Worm (Caenorhabditis elegans) whole organism, mixed stage, embryonic: ENCODE measurements around the gene rga-1.
A peak's percentile ranks its signal among the peaks of the same experiment; 100 is the strongest.
"Not testable (repeated sequence)": the region's sequence is repeated elsewhere in the genome, so short reads cannot be mapped to it uniquely, and the experiment has no call there.

ENCODE experiments used
- bed-3 ChIP-seq: fragments of 200-800 bp; sonication (Bioruptor generic); optimal IDR thresholded peaks from 3 replicates; lab custom pipeline; 2018; ENCODE audit warnings: mild to moderate bottlenecking, missing genetic modification characterization, moderate library complexity, missing compliant biosample characterization
- ceh-39 ChIP-seq: fragments of 150-350 bp; optimal IDR thresholded peaks from 2 replicates; lab custom pipeline; 2014; ENCODE audit warnings: missing biosample characterization, missing genetic modification characterization
- ceh-83 ChIP-seq: fragments of 200-800 bp; sonication (Bioruptor generic); optimal IDR thresholded peaks from 2 replicates; lab custom pipeline; 2018; ENCODE audit warnings: mild to moderate bottlenecking, missing genetic modification characterization, missing compliant biosample characterization
- ces-1 ChIP-seq: fragments of 150-350 bp; optimal IDR thresholded peaks from 2 replicates; lab custom pipeline; 2014; ENCODE audit warnings: missing biosample characterization, missing genetic modification reagents, missing genetic modification characterization
- cnd-1 ChIP-seq: fragments of 200-800 bp; sonication (Bioruptor generic); optimal IDR thresholded peaks from 2 replicates; lab custom pipeline; 2018; ENCODE audit warnings: mild to moderate bottlenecking, missing genetic modification characterization, missing compliant biosample characterization
- drap-1 ChIP-seq: fragments of 200-800 bp; sonication (Bioruptor generic); optimal IDR thresholded peaks from 3 replicates; lab custom pipeline; 2018; ENCODE audit warnings: mild to moderate bottlenecking, missing genetic modification characterization, missing compliant biosample characterization
- elt-1 ChIP-seq: sonication (generic microtip); optimal IDR thresholded peaks from 2 replicates; lab custom pipeline; 2017; ENCODE audit warnings: missing genetic modification characterization, mild to moderate bottlenecking, missing compliant biosample characterization, antibody characterized with exemption, moderate library complexity, borderline replicate concordance; ENCODE audit not compliant: insufficient read depth
- elt-3 ChIP-seq: fragments of 150-350 bp; optimal IDR thresholded peaks from 2 replicates; lab custom pipeline; 2014; ENCODE audit warnings: missing biosample characterization, missing genetic modification characterization
- ham-2 ChIP-seq: fragments of 200-800 bp; sonication (Bioruptor generic); optimal IDR thresholded peaks from 2 replicates; lab custom pipeline; 2018; ENCODE audit warnings: mild to moderate bottlenecking, missing genetic modification characterization, missing compliant biosample characterization
- hlh-1 ChIP-seq: fragments of 150-350 bp; optimal IDR thresholded peaks from 2 replicates; lab custom pipeline; 2014; ENCODE audit warnings: missing biosample characterization, missing genetic modification reagents, missing genetic modification characterization
- lin-13 ChIP-seq: fragments of 150-350 bp; optimal IDR thresholded peaks from 2 replicates; lab custom pipeline; 2014; ENCODE audit warnings: missing biosample characterization, missing genetic modification characterization
- lin-32 ChIP-seq: fragments of 200-800 bp; sonication (Bioruptor generic); optimal IDR thresholded peaks from 2 replicates; lab custom pipeline; 2018; ENCODE audit warnings: mild to moderate bottlenecking, missing genetic modification characterization, missing compliant biosample characterization
- lsy-2 ChIP-seq: fragments of 150-350 bp; optimal IDR thresholded peaks from 2 replicates; lab custom pipeline; 2014; ENCODE audit warnings: missing biosample characterization, missing genetic modification characterization
- mab-5 ChIP-seq: fragments of 150-350 bp; optimal IDR thresholded peaks from 2 replicates; lab custom pipeline; 2014; ENCODE audit warnings: missing biosample characterization, missing genetic modification characterization
- mep-1 ChIP-seq: fragments of 150-350 bp; optimal IDR thresholded peaks from 2 replicates; lab custom pipeline; 2017; ENCODE audit warnings: missing biosample characterization, missing genetic modification reagents, missing genetic modification characterization, inconsistent platforms
- mls-2 ChIP-seq: sonication (generic microtip); optimal IDR thresholded peaks from 2 replicates; lab custom pipeline; 2016; ENCODE audit warnings: mild to moderate bottlenecking, missing genetic modification characterization, moderate library complexity, missing compliant biosample characterization
- nhr-12 ChIP-seq: fragments of 150-350 bp; optimal IDR thresholded peaks from 2 replicates; lab custom pipeline; 2014; ENCODE audit warnings: missing biosample characterization, missing genetic modification characterization
- nhr-2 ChIP-seq: fragments of 150-350 bp; optimal IDR thresholded peaks from 2 replicates; lab custom pipeline; 2014; ENCODE audit warnings: missing biosample characterization, missing genetic modification characterization
- nhr-237 ChIP-seq: fragments of 150-350 bp; optimal IDR thresholded peaks from 2 replicates; lab custom pipeline; 2014; ENCODE audit warnings: missing biosample characterization, missing genetic modification characterization
- nhr-28 ChIP-seq: fragments of 150-350 bp; optimal IDR thresholded peaks from 2 replicates; lab custom pipeline; 2014; ENCODE audit warnings: missing biosample characterization, missing genetic modification characterization
- nhr-76 ChIP-seq: sonication (generic microtip); optimal IDR thresholded peaks from 2 replicates; lab custom pipeline; 2017; ENCODE audit warnings: missing biosample characterization, missing genetic modification characterization
- pha-4 ChIP-seq: fragments of 150-350 bp; optimal IDR thresholded peaks from 2 replicates; lab custom pipeline; 2018; ENCODE audit warnings: missing biosample characterization, missing genetic modification reagents, missing genetic modification characterization
- sem-2 ChIP-seq: fragments of 200-800 bp; sonication (Bioruptor generic); optimal IDR thresholded peaks from 2 replicates; lab custom pipeline; 2018; ENCODE audit warnings: mild to moderate bottlenecking, missing genetic modification characterization, missing compliant biosample characterization
- sptf-1 ChIP-seq: sonication (generic microtip); optimal IDR thresholded peaks from 2 replicates; lab custom pipeline; 2017; ENCODE audit warnings: mild to moderate bottlenecking, missing genetic modification characterization, moderate library complexity, missing compliant biosample characterization
- tbx-8 ChIP-seq: fragments of 200-800 bp; sonication (Bioruptor generic); optimal IDR thresholded peaks from 2 replicates; lab custom pipeline; 2018; ENCODE audit warnings: mild to moderate bottlenecking, missing genetic modification characterization, moderate library complexity, missing compliant biosample characterization
- unc-120 ChIP-seq: sonication (generic microtip); optimal IDR thresholded peaks from 2 replicates; lab custom pipeline; 2017; ENCODE audit warnings: missing genetic modification characterization, missing compliant biosample characterization; ENCODE audit not compliant: poor library complexity, severe bottlenecking
- unc-39 ChIP-seq: fragments of 150-350 bp; optimal IDR thresholded peaks from 2 replicates; lab custom pipeline; 2014; ENCODE audit warnings: missing biosample characterization, missing genetic modification characterization
- ztf-11 ChIP-seq: fragments of 150-350 bp; optimal IDR thresholded peaks from 2 replicates; lab custom pipeline; 2014; ENCODE audit warnings: missing biosample characterization, missing genetic modification characterization

Gene rga-1

DNA sequence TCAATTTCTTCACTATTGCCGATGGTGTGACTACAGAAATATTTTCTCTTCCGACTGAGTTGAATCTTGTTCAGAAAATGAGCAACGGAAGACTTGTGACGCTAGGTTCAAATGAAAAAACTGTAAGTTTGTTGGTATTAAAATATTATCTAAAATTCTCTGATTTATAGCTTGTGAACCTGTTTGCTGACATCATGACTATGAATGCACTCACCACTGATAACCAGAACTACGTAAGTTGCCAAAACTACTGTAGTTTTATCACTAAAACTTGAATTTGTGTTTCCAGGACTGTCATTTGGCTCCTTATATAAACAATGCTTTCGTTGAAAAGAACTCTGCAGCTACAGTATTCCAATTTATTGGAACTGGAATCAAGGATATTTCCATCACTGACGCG, 36.1 kb upstream of the rga-1 start:
- TF ChIP-seq bed-3 (GFP tag; lab: Kevin White, UChicago) = no peak
- no peak for TF ChIP-seq elt-1
- no peak for TF ChIP-seq mab-5 (tag; lab: Kevin White, UChicago)
- no peak for TF ChIP-seq pha-4 (tag; lab: Kevin White, UChicago)

DNA sequence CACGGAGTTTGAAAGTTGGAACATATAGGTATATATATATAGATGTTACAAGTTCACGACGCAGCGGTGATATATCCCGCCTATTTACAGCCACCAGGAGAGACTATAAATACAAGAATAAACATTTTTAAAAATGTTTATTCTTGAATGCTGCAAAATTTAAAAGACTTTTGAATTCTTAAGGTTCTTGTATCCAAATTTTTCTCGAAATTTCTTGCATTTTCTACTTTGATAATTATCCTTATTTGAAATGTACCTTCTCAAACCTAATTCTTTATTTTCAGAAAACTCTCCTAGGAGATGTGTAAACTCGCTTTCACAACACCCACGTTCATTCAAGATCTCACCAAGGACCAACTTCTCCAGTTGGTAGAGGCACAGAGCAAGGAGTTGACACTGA, 33.1 kb upstream of the rga-1 start, which contains the start of gene C05D12.4:
Gene C05D12.4 (plus strand): TSS at position 301 of the 400 bp plus-strand sequence.
- TF ChIP-seq ceh-83 (no peak), sptf-1 (tag; lab: Kevin White, UChicago) (no peak), ztf-11 (no peak), unc-39 (tag; lab: Kevin White, UChicago) (no peak), tbx-8 (GFP tag; lab: Kevin White, UChicago) (no peak), elt-3 (no peak), nhr-237 (tag; lab: Kevin White, UChicago) (no peak), sem-2 (no peak), drap-1 (GFP tag; lab: Kevin White, UChicago) (no peak), bed-3 (GFP tag; lab: Kevin White, UChicago) (no peak), pha-4 (tag; lab: Kevin White, UChicago) (no peak), mls-2 (tag; lab: Kevin White, UChicago) (no peak), ceh-39 (tag; lab: Kevin White, UChicago) (no peak), cnd-1 (tag; lab: Kevin White, UChicago) (no peak), lsy-2 (tag; lab: Kevin White, UChicago) (no peak), elt-1 (no peak)

DNA sequence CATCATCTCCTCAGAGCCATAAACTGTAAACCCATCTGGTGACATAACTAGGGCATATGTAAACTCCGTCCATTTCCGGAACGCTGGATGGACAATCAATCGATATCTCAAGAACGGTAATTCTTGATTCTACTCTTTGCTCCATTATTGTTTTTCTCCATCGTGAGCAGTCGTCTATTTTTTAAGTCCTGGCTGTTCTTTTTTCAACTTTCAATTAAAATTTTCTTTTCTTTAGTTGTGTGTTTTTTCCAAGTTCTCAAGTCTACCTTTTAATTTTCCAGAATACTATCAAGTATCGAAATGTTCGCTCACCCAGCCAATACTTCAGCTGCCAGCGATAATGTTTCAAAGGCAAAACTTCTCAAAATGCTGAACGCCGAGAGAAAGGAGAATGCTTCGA, 30.8 kb upstream of the rga-1 start, which contains the start of gene C05D12.5:
Gene C05D12.5 (plus strand): TSS at position 301 of the 400 bp plus-strand sequence.
- TF ChIP-seq pha-4 (tag; lab: Kevin White, UChicago) (no peak), nhr-28 (no peak), ceh-39 (tag; lab: Kevin White, UChicago) (no peak), cnd-1 (tag; lab: Kevin White, UChicago) (no peak), sem-2 (no peak), lin-13 (tag; lab: Kevin White, UChicago) (no peak), unc-120 (no peak), lsy-2 (tag; lab: Kevin White, UChicago) (no peak), unc-39 (tag; lab: Kevin White, UChicago) (no peak), nhr-12 (tag; lab: Kevin White, UChicago) (no peak), bed-3 (GFP tag; lab: Kevin White, UChicago) (no peak), drap-1 (GFP tag; lab: Kevin White, UChicago) (no peak), elt-1 (no peak), nhr-76 (tag; lab: Kevin White, UChicago) (no peak), hlh-1 (tag; lab: Kevin White, UChicago) (no peak), nhr-2 (tag; lab: Kevin White, UChicago) (no peak), ceh-83 (no peak), elt-3 (no peak), mab-5 (tag; lab: Kevin White, UChicago) (no peak)

DNA sequence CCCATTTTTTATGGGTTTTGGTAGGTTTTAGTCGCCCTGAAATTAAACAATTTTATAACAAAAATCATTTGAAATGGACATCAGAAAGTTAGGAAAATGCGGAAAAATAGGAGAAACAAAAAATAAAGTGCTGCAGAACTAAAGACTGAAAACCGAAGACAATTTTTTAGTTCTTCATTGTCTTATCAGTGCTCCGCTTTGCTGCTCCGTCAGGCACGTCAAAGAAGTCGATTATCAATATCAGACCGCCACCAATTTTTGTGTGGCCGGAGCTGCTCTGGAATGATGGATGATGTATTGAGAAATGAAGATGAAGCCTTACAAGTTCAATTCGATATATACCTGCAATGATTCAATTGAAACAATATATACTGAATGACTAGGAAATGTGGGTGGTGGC, 26.3 kb upstream of the rga-1 start, which contains the start of gene vha-6:
Gene vha-6 (minus strand): TSS at position 36 of the 400 bp plus-strand sequence.
- TF ChIP-seq hlh-1 (tag; lab: Kevin White, UChicago) = no peak
- TF ChIP-seq unc-120 = no peak
- no peak for TF ChIP-seq nhr-237 (tag; lab: Kevin White, UChicago)

DNA sequence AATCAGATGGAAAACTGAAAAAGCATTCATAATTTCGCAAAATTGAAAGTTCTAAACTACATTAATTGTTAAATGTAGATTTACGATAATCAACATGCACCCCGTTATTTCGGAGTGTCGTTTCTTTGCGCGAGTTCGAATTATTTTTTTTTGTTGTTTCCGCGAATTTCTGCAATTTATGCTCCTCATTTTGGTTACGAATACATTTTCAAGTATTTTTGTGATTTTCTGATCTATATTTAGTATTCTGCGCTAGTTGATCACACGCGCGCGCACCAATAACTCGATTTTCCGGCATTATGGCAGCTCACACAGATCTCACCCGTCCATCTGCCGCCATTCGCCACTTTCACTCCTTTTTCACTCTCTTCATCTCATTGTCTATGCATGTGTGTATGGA, 24.4 kb upstream of the rga-1 start, which contains the start of gene VW02B12L.2:
Gene VW02B12L.2 (minus strand): TSS at position 65 of the 400 bp plus-strand sequence.
- TF ChIP-seq ces-1 (GFP tag; lab: Kevin White, UChicago) (peak; percentile 94), ham-2 (GFP tag; lab: Kevin White, UChicago) (peak; percentile 42), ceh-83 (no peak), mep-1 (tag; lab: Kevin White, UChicago) (no peak), ztf-11 (no peak), lin-32 (GFP tag; lab: Kevin White, UChicago) (peak; percentile 45), nhr-76 (tag; lab: Kevin White, UChicago) (no peak), elt-3 (no peak), lin-13 (tag; lab: Kevin White, UChicago) (peak; percentile 5), cnd-1 (tag; lab: Kevin White, UChicago) (peak; percentile 3)
- TF ChIP-seq, all 35 proteins: peak for 5

DNA sequence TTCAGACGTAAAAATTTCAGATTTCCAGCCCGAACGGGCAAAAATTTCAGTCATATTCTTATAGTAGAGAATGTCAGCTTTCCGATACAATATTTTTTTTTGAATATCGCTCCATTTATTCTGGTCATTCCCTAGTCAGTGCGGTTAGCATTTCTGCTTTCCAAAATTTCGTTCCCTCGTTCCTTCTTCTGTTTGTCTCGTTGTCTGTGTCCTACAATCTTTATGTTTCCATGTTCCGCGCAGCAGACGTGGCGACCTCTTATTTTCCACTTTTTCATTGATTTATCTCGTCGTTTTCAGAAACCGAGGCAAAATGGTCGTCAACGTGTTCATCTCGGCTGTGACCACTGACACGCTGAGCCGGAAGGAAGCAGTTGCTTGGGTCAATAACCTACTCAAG, 22.3 kb upstream of the rga-1 start, which contains the start of gene ebp-2:
Gene ebp-2 (plus strand): TSS at position 301 of the 400 bp plus-strand sequence.
- TF ChIP-seq nhr-76 (tag; lab: Kevin White, UChicago); elt-3; nhr-28: not testable (repeated sequence)
